Worm (Caenorhabditis elegans): ENCODE results near the gene sre-50.
A peak's percentile ranks its signal among the peaks of the same experiment; 100 is the strongest.

The sre-50 gene

ce11 chrII:12353104-12353503 lies 49.8 kb downstream of the sre-50 start:
- no peak for TF ChIP-seq F55B11.4 (tag; optimal IDR thresholded peaks at IDR 0.05; ENCODE audit: borderline replicate concordance, insufficient read depth)
- TF ChIP-seq unc-62 (GFP tag; optimal IDR thresholded peaks at IDR 0.05), result peak; percentile 92

ce11 chrII:12353816-12354215 lies 50.5 kb downstream of the sre-50 start:
- TF ChIP-seq akir-1 (GFP tag; optimal IDR thresholded peaks at IDR 0.05) (no peak), attf-5 (GFP tag; optimal IDR thresholded peaks at IDR 0.05) (peak; percentile 7), nhr-80 (tag; optimal IDR thresholded peaks at IDR 0.05) (peak; percentile 88), ztf-22 (GFP tag; optimal IDR thresholded peaks at IDR 0.05) (peak; percentile 8), let-607 (tag; optimal IDR thresholded peaks at IDR 0.05) (peak; percentile 88 to 95), lir-1 (GFP tag; conservative IDR thresholded peaks at IDR 0.05) (0 out of 2 replicates have a peak, but pooled peaks have one; percentile 46), ceh-40 (GFP tag; IDR thresholded peaks at IDR 0.05) (no peak), dox-1 (GFP tag; IDR thresholded peaks at IDR 0.05) (peak; percentile 45; the same call in 1 of the 2 replicates), cebp-1 (GFP tag; IDR thresholded peaks at IDR 0.05) (no peak), cebp-1 (tag; optimal IDR thresholded peaks at IDR 0.05) (peak; percentile 23), K11D2.4 (GFP tag; IDR thresholded peaks at IDR 0.05) (no peak), unc-62 (GFP tag; optimal IDR thresholded peaks at IDR 0.05) (peak; percentile 91), snpc-4 (GFP tag; optimal IDR thresholded peaks at IDR 0.05) (no peak), snpc-4 (tag; optimal IDR thresholded peaks at IDR 0.05) (peak in 1 of 4 experiments; percentile 50)

Data from whole organism, young adult.